Fruit fly (Drosophila melanogaster) whole organism, embryonic: ENCODE data around the gene CG7906.

Experiments
- CG1024 ChIP-seq: fragments of 200-800 bp; sonication (Bioruptor generic); IDR thresholded peaks from 2 replicates; pipeline ENCODE4 v1.3.6; 2022; ENCODE audit warnings: missing biosample characterization, missing genetic modification characterization
- CG10321 ChIP-seq: fragments of 200-800 bp; sonication (Bioruptor generic); IDR thresholded peaks from 2 replicates; pipeline ENCODE4 v1.3.6; 2022; ENCODE audit warnings: missing biosample characterization, missing genetic modification characterization
- CG10366 ChIP-seq: fragments of 200-800 bp; sonication (Bioruptor generic); IDR thresholded peaks from 2 replicates; pipeline ENCODE4 v1.3.6; 2022; ENCODE audit warnings: missing biosample characterization, missing genetic modification characterization
- CG11398 ChIP-seq: fragments of 200-800 bp; sonication (Bioruptor generic); optimal IDR thresholded peaks from 2 replicates; lab custom pipeline; 2016; ENCODE audit warnings: missing biosample characterization, missing genetic modification characterization
- CG17328 ChIP-seq: fragments of 200-800 bp; sonication (Bioruptor generic); IDR thresholded peaks from 2 replicates; pipeline ENCODE4 v1.3.6; 2022; ENCODE audit warnings: missing biosample characterization, missing genetic modification characterization
- CG1792 ChIP-seq: fragments of 200-800 bp; sonication (Bioruptor generic); optimal IDR thresholded peaks from 2 replicates; lab custom pipeline; 2016; ENCODE audit warnings: missing biosample characterization, missing genetic modification characterization
- CG18599 ChIP-seq: fragments of 200-800 bp; sonication (Bioruptor generic); optimal IDR thresholded peaks from 3 replicates; lab custom pipeline; 2017; ENCODE audit warnings: missing biosample characterization, missing genetic modification characterization, mild to moderate bottlenecking, moderate library complexity, missing genetic modification reagents
- CG2129 ChIP-seq: fragments of 200-800 bp; sonication (Bioruptor generic); IDR thresholded peaks from 2 replicates; pipeline ENCODE4 v1.3.6; 2022; ENCODE audit warnings: missing biosample characterization, missing genetic modification characterization; ENCODE audit not compliant: partially characterized antibody
- CG2202 ChIP-seq: fragments of 200-800 bp; sonication (Bioruptor generic); optimal IDR thresholded peaks from 2 replicates; lab custom pipeline; 2018; ENCODE audit warnings: missing biosample characterization, mild to moderate bottlenecking, missing genetic modification characterization
- CG3726 ChIP-seq: fragments of 200-800 bp; sonication (Bioruptor generic); IDR thresholded peaks from 3 replicates; pipeline ENCODE4, ENCODE4 v1.3.6; 2022; ENCODE audit warnings: missing biosample characterization, missing genetic modification characterization
- CG6654 ChIP-seq: fragments of 200-800 bp; sonication (Bioruptor generic); optimal IDR thresholded peaks from 2 replicates; lab custom pipeline; 2017; ENCODE audit warnings: missing biosample characterization, mild to moderate bottlenecking, missing genetic modification characterization
- CG9797 ChIP-seq: fragments of 200-800 bp; sonication (Bioruptor generic); optimal IDR thresholded peaks from 3 replicates; lab custom pipeline; 2018; ENCODE audit warnings: missing biosample characterization, mild to moderate bottlenecking, missing genetic modification characterization
- CkIIα-i1 ChIP-seq: fragments of 200-800 bp; sonication (Bioruptor generic); IDR thresholded peaks from 2 replicates; pipeline ENCODE4 v1.3.6; 2022; ENCODE audit warnings: missing biosample characterization, missing genetic modification characterization
- Dip2 ChIP-seq: fragments of 200-800 bp; sonication (Bioruptor generic); IDR thresholded peaks from 2 replicates; pipeline ENCODE4 v1.3.6; 2022; ENCODE audit warnings: missing biosample characterization, missing genetic modification characterization
- Dref ChIP-seq: fragments of 200-800 bp; sonication (Bioruptor generic); IDR thresholded peaks from 2 replicates; pipeline ENCODE4 v1.3.6; 2022; ENCODE audit warnings: missing biosample characterization, missing genetic modification characterization
- E2f1 ChIP-seq: fragments of 200-800 bp; sonication (Bioruptor generic); IDR thresholded peaks from 2 replicates; pipeline ENCODE4 v1.3.6; 2022; ENCODE audit warnings: missing biosample characterization, missing genetic modification characterization
- Ets65A ChIP-seq: fragments of 200-800 bp; sonication (Bioruptor generic); peaks from one replicate; lab custom pipeline; 2016; ENCODE audit warnings: missing biosample characterization, missing genetic modification characterization
- Gsc ChIP-seq: fragments of 200-800 bp; sonication (Bioruptor generic); IDR thresholded peaks from 2 replicates; pipeline ENCODE4 v1.3.6; 2022; ENCODE audit warnings: missing biosample characterization, missing genetic modification characterization
- Med ChIP-seq: fragments of 200-800 bp; sonication (Bioruptor generic); peaks from one replicate; lab custom pipeline; 2016; ENCODE audit warnings: missing biosample characterization, missing genetic modification characterization, mild to moderate bottlenecking, inconsistent platforms, moderate library complexity
- Neu2 ChIP-seq: fragments of 200-800 bp; sonication (Bioruptor generic); optimal IDR thresholded peaks from 3 replicates; lab custom pipeline; 2016; ENCODE audit warnings: missing biosample characterization, missing genetic modification characterization, borderline replicate concordance
- Nf-YB ChIP-seq: fragments of 200-800 bp; sonication (Bioruptor generic); optimal IDR thresholded peaks from 3 replicates; lab custom pipeline; 2019; ENCODE audit warnings: missing biosample characterization, mild to moderate bottlenecking, missing genetic modification characterization, moderate library complexity
- PHDP ChIP-seq: fragments of 200-800 bp; sonication (Bioruptor generic); optimal IDR thresholded peaks from 3 replicates; lab custom pipeline; 2018; ENCODE audit warnings: missing biosample characterization, mild to moderate bottlenecking, missing genetic modification characterization, moderate library complexity
- Sry-β ChIP-seq: fragments of 200-800 bp; sonication (Bioruptor generic); optimal IDR thresholded peaks from 2 replicates; lab custom pipeline; 2018; ENCODE audit warnings: missing biosample characterization, mild to moderate bottlenecking, missing genetic modification characterization, moderate library complexity
- Stat92E ChIP-seq, 3 experiments: fragments of >200 bp in 2 of 3; fragments of 200-800 bp in 1 of 3; sonication (Bioruptor generic) in 1 of 3; optimal IDR thresholded peaks; 2 replicates each; lab custom pipeline; 2017 to 2019; ENCODE audit warnings: missing biosample characterization in 3 of 3, missing genetic modification characterization in 3 of 3, mild to moderate bottlenecking in 1 of 3, moderate library complexity in 1 of 3
- Vsx1 ChIP-seq: fragments of 200-800 bp; sonication (Bioruptor generic); optimal IDR thresholded peaks from 2 replicates; lab custom pipeline; 2017; ENCODE audit warnings: missing biosample characterization, mild to moderate bottlenecking, missing genetic modification characterization, missing genetic modification reagents
- abd-A ChIP-seq: fragments of 200-800 bp; sonication (Bioruptor generic); optimal IDR thresholded peaks from 3 replicates; lab custom pipeline; 2019; ENCODE audit warnings: missing biosample characterization, mild to moderate bottlenecking, missing genetic modification characterization, moderate library complexity
- az2 ChIP-seq: fragments of 200-800 bp; sonication (Bioruptor generic); optimal IDR thresholded peaks from 3 replicates; lab custom pipeline; 2016; ENCODE audit warnings: missing biosample characterization, missing genetic modification characterization
- bsh ChIP-seq, 2 experiments: fragments of 200-800 bp; sonication (Bioruptor generic); optimal IDR thresholded peaks; 2 replicates each; lab custom pipeline; 2017 to 2018; ENCODE audit warnings: mild to moderate bottlenecking in 2 of 2, missing biosample characterization in 2 of 2, missing genetic modification characterization in 2 of 2, moderate library complexity in 1 of 2
- cas ChIP-seq: fragments of 200-800 bp; sonication (Bioruptor generic); IDR thresholded peaks from 2 replicates; pipeline ENCODE4 v1.3.6; 2022; ENCODE audit warnings: missing biosample characterization, missing genetic modification characterization
- emc ChIP-seq: fragments of 200-800 bp; sonication (Bioruptor generic); optimal IDR thresholded peaks from 2 replicates; lab custom pipeline; 2016; ENCODE audit warnings: missing biosample characterization, missing genetic modification characterization
- en ChIP-seq: fragments of 200-800 bp; sonication (Bioruptor generic); optimal IDR thresholded peaks from 2 replicates; lab custom pipeline; 2016; ENCODE audit warnings: missing biosample characterization, missing genetic modification characterization
- gem ChIP-seq: fragments of 200-800 bp; sonication (Bioruptor generic); optimal IDR thresholded peaks from 2 replicates; lab custom pipeline; 2019; ENCODE audit warnings: missing biosample characterization, mild to moderate bottlenecking, missing genetic modification characterization, moderate library complexity
- gro ChIP-seq: fragments of 200-800 bp; sonication (Bioruptor generic); optimal IDR thresholded peaks from 2 replicates; lab custom pipeline; 2016; ENCODE audit warnings: missing biosample characterization, missing genetic modification characterization
- her ChIP-seq: fragments of 200-800 bp; sonication (Bioruptor generic); optimal IDR thresholded peaks from 2 replicates; lab custom pipeline; 2016; ENCODE audit warnings: missing biosample characterization, missing genetic modification characterization
- jigr1 ChIP-seq: fragments of 200-800 bp; sonication (Bioruptor generic); IDR thresholded peaks from 3 replicates; pipeline ENCODE4 v1.3.6; 2022; ENCODE audit warnings: missing biosample characterization, missing genetic modification characterization
- ken ChIP-seq: fragments of 200-800 bp; sonication (Bioruptor generic); IDR thresholded peaks from 3 replicates; pipeline ENCODE4 v1.3.6; 2022; ENCODE audit warnings: missing biosample characterization, missing genetic modification characterization
- mld ChIP-seq: fragments of 200-800 bp; sonication (Bioruptor generic); IDR thresholded peaks from 3 replicates; pipeline ENCODE4 v1.3.6; 2022; ENCODE audit warnings: missing biosample characterization, missing genetic modification characterization; ENCODE audit not compliant: partially characterized antibody
- nerfin-2 ChIP-seq: fragments of 200-800 bp; sonication (Bioruptor generic); IDR thresholded peaks from 2 replicates; pipeline ENCODE4 v1.3.6; 2022; ENCODE audit warnings: missing biosample characterization, missing genetic modification characterization; ENCODE audit not compliant: partially characterized antibody
- phol ChIP-seq: fragments of 200-800 bp; sonication (Bioruptor generic); optimal IDR thresholded peaks from 3 replicates; lab custom pipeline; 2018; ENCODE audit warnings: missing biosample characterization, mild to moderate bottlenecking, missing genetic modification characterization, moderate library complexity
- prd ChIP-seq, 3 experiments: fragments of >200 bp in 2 of 3; fragments of 200-800 bp in 1 of 3; sonication (Bioruptor generic) in 1 of 3; optimal IDR thresholded peaks in 2 of 3; IDR thresholded peaks in 1 of 3; 2 replicates in 2 of 3; 3 replicates in 1 of 3; pipeline versions ENCODE4 v1.3.6 to Lab custom; 2017 to 2022; ENCODE audit warnings: missing biosample characterization in 1 of 3, missing genetic modification characterization in 1 of 3
- psq ChIP-seq: fragments of 200-800 bp; sonication (Bioruptor generic); optimal IDR thresholded peaks from 2 replicates; lab custom pipeline; 2017; ENCODE audit warnings: missing biosample characterization, missing genetic modification characterization
- repo ChIP-seq: fragments of 200-800 bp; sonication (Bioruptor generic); optimal IDR thresholded peaks from 2 replicates; lab custom pipeline; 2016; ENCODE audit warnings: missing biosample characterization, missing genetic modification characterization
- schlank ChIP-seq: fragments of 200-800 bp; sonication (Bioruptor generic); optimal IDR thresholded peaks from 2 replicates; lab custom pipeline; 2018; ENCODE audit warnings: missing biosample characterization, mild to moderate bottlenecking, missing genetic modification characterization
- sens ChIP-seq: fragments of 200-800 bp; sonication (Bioruptor generic); peaks from one replicate; lab custom pipeline; 2016; ENCODE audit warnings: missing biosample characterization, missing genetic modification characterization
- slbo ChIP-seq: fragments of 200-800 bp; sonication (Bioruptor generic); IDR thresholded peaks from 2 replicates; pipeline ENCODE4 v1.3.6; 2022; ENCODE audit warnings: missing biosample characterization, missing genetic modification characterization
- slou ChIP-seq: fragments of 200-800 bp; sonication (Bioruptor generic); optimal IDR thresholded peaks from 3 replicates; lab custom pipeline; 2016; ENCODE audit warnings: missing biosample characterization, missing genetic modification characterization
- tll ChIP-seq, 2 experiments: fragments of 200-800 bp in 1 of 2; fragments of >200 bp in 1 of 2; sonication (Bioruptor generic) in 1 of 2; optimal IDR thresholded peaks; 2 replicates each; lab custom pipeline; 2017 to 2019; ENCODE audit warnings: missing biosample characterization in 2 of 2, missing genetic modification characterization in 2 of 2, mild to moderate bottlenecking in 1 of 2, moderate library complexity in 1 of 2
- ttk ChIP-seq: fragments of 200-800 bp; sonication (Bioruptor generic); IDR thresholded peaks from 2 replicates; pipeline ENCODE4 v2.1.2; 2022; ENCODE audit warnings: missing biosample characterization, missing genetic modification characterization
- vvl ChIP-seq: fragments of 200-800 bp; sonication (Bioruptor generic); IDR thresholded peaks from 2 replicates; pipeline ENCODE4 v1.3.6; 2022; ENCODE audit warnings: missing biosample characterization, missing genetic modification characterization
- zfh1 ChIP-seq: fragments of 200-800 bp; sonication (Bioruptor generic); IDR thresholded peaks from 3 replicates; pipeline ENCODE4 v1.3.6; 2022; ENCODE audit warnings: missing biosample characterization, missing genetic modification characterization

CG7906 gene

DNA sequence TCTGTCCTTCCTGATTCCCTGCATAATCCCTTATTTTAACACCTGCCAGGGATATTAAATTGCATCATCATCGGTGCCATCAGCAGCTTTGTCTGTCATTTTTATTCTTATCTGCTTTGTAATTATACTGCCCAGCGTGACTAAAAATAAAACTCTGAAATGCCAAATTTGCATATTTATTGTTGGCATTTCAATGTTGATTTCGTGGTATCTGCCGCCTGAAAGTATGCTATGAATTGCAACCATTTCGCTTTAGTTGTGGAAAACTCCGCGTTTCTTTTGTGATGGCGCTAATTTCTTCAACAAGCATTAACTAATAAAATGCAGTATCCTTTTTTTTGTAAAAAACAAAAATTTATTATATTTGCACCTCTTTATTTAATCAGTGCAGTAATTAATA, 615 bp upstream of the CG7906 start, which contains the start of gene CG34244 (continued):
- no peak for TF ChIP-seq ken
- TF ChIP-seq vvl (GFP tag; lab: Robert Waterston, UW) = peak; percentile 93
- TF ChIP-seq sens (GFP tag; lab: Kevin White, UChicago) = peak; percentile 63
- no peak for TF ChIP-seq Sry-β (GFP tag; lab: Kevin White, UChicago)
- peak; percentile 10 for TF ChIP-seq PHDP
- TF ChIP-seq jigr1 = no peak
- peak; percentile 67 for TF ChIP-seq Med (GFP tag; lab: Kevin White, UChicago)
- TF ChIP-seq Gsc = no peak
- no peak for TF ChIP-seq Nf-YB (GFP tag; lab: Kevin White, UChicago)
- TF ChIP-seq CG10366 = no peak
- no peak for TF ChIP-seq gro (GFP tag; lab: Kevin White, UChicago)
- TF ChIP-seq her (GFP tag; lab: Kevin White, UChicago) = no peak

DNA sequence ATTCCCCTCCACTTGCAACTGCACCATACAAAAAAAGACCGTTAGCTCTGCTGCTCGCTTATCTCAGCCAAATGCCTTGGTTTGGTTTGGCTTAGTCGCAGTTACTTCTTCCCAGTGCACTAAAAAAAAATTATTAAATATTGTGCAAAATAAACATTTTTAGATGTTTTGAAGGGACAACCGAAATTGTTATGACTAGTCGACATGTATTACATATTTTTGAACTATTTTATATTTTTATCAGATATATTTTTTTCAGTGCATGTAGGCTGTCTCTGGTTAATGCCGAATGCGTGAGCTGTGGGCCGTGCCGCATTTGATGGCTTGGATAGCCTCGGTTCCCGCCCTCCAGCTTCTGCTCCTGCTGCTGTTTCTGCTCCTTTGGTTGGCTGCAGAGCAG, 2.9 kb downstream of the CG7906 start:
- TF ChIP-seq cas (GFP tag; lab: Robert Waterston, UW) (no peak), CG17328 (GFP tag; lab: Robert Waterston, UW) (peak; percentile 24; the same call in 1 of the 2 replicates), CG10366 (no peak), slou (GFP tag; lab: Kevin White, UChicago) (no peak), Stat92E (GFP tag; optimal IDR thresholded peaks at IDR 0.05; lab: Kevin White, UChicago) (no peak), CG10321 (GFP tag; lab: Robert Waterston, UW) (no peak), Ets65A (GFP tag; lab: Kevin White, UChicago) (peak; percentile 78), emc (GFP tag; lab: Kevin White, UChicago) (no peak), Neu2 (GFP tag; lab: Kevin White, UChicago) (no peak), ttk (no peak), CG9797 (GFP tag; lab: Kevin White, UChicago) (no peak), psq (GFP tag; lab: Kevin White, UChicago) (no peak), slbo (GFP tag; lab: Robert Waterston, UW) (no peak), Gsc (no peak), gem (peak; percentile 31), bsh (GFP tag; optimal IDR thresholded peaks at IDR 0.05; lab: Kevin White, UChicago) (peak; percentile 35 to 39), CG3726 (GFP tag; lab: Robert Waterston, UW) (no peak), CG6654 (no peak), schlank (tag; lab: Kevin White, UChicago) (no peak), CG11398 (GFP tag; lab: Kevin White, UChicago) (no peak), CG18599 (GFP tag; lab: Kevin White, UChicago) (no peak), en (GFP tag; lab: Kevin White, UChicago) (no peak), repo (GFP tag; lab: Kevin White, UChicago) (no peak), CG1792 (GFP tag; lab: Kevin White, UChicago) (no peak), CG2129 (GFP tag; lab: Robert Waterston, UW) (no peak), CG2202 (tag; lab: Kevin White, UChicago) (no peak), E2f1 (GFP tag; lab: Robert Waterston, UW) (no peak), CkIIα-i1 (GFP tag; lab: Robert Waterston, UW) (no peak), abd-A (tag; lab: Kevin White, UChicago) (no peak), zfh1 (GFP tag; lab: Robert Waterston, UW) (no peak), az2 (GFP tag; lab: Kevin White, UChicago) (no peak), phol (tag; lab: Kevin White, UChicago) (peak; percentile 28), Dref (GFP tag; lab: Robert Waterston, UW) (no peak), CG1024 (GFP tag; lab: Robert Waterston, UW) (no peak), mld (GFP tag; lab: Robert Waterston, UW) (no peak), prd (optimal IDR thresholded peaks at IDR 0.05; lab: Kevin White, UChicago) (no peak), prd (GFP tag; IDR thresholded peaks at IDR 0.05; lab: Robert Waterston, UW) (peak; percentile 25; the same call in 1 of the 3 replicates), nerfin-2 (GFP tag; lab: Robert Waterston, UW) (no peak), Dip2 (GFP tag; lab: Robert Waterston, UW) (no peak), Vsx1 (GFP tag; lab: Kevin White, UChicago) (no peak), tll (GFP tag; optimal IDR thresholded peaks at IDR 0.05; lab: Kevin White, UChicago) (no peak)
